Fruit fly (Drosophila melanogaster) whole organism, prepupa: ENCODE measurements around the gene CG42780.

Experiments used
- Blimp-1 ChIP-seq: fragments of 200-800 bp; sonication (Bioruptor generic); optimal IDR thresholded peaks from 3 replicates; lab custom pipeline; 2017; ENCODE audit warnings: missing biosample characterization, missing genetic modification characterization, mild to moderate bottlenecking, moderate library complexity, missing genetic modification reagents
- CG10631 ChIP-seq: fragments of 200-800 bp; sonication (Bioruptor generic); optimal IDR thresholded peaks from 2 replicates; lab custom pipeline; 2016; ENCODE audit warnings: missing biosample characterization, missing genetic modification characterization
- CG10669 ChIP-seq: fragments of 200-800 bp; sonication (Bioruptor generic); optimal IDR thresholded peaks from 3 replicates; lab custom pipeline; 2018; ENCODE audit warnings: missing biosample characterization, mild to moderate bottlenecking, missing genetic modification characterization, moderate library complexity
- CG11294 ChIP-seq: fragments of 200-800 bp; sonication (Bioruptor generic); IDR thresholded peaks from 2 replicates; pipeline ENCODE4 v1.3.6; 2022; ENCODE audit warnings: missing biosample characterization, missing genetic modification characterization
- CG11762 ChIP-seq: fragments of 200-800 bp; sonication (Bioruptor generic); optimal IDR thresholded peaks from 3 replicates; lab custom pipeline; 2016; ENCODE audit warnings: missing biosample characterization, missing genetic modification characterization; ENCODE audit not compliant: insufficient read depth
- CG15336 ChIP-seq: fragments of 200-800 bp; sonication (Bioruptor generic); IDR thresholded peaks from 2 replicates; pipeline ENCODE4 v1.3.6; 2022; ENCODE audit warnings: missing biosample characterization, missing genetic modification characterization
- CG1621 ChIP-seq: fragments of 200-800 bp; sonication (Bioruptor generic); optimal IDR thresholded peaks from 3 replicates; lab custom pipeline; 2018; ENCODE audit warnings: missing biosample characterization, mild to moderate bottlenecking, missing genetic modification characterization
- CG16779 ChIP-seq: fragments of 200-800 bp; sonication (Bioruptor generic); optimal IDR thresholded peaks from 3 replicates; lab custom pipeline; 2017; ENCODE audit warnings: missing biosample characterization, mild to moderate bottlenecking, missing genetic modification characterization
- CG3032 ChIP-seq: fragments of 200-800 bp; optimal IDR thresholded peaks from 2 replicates; lab custom pipeline; 2019; ENCODE audit warnings: missing biosample characterization, mild to moderate bottlenecking, missing genetic modification characterization, moderate library complexity
- CG31627 ChIP-seq: fragments of 200-800 bp; sonication (Bioruptor generic); optimal IDR thresholded peaks from 3 replicates; lab custom pipeline; 2016; ENCODE audit warnings: missing biosample characterization, missing genetic modification characterization
- CG32006 ChIP-seq: fragments of 200-800 bp; sonication (Bioruptor generic); optimal IDR thresholded peaks from 3 replicates; lab custom pipeline; 2017; ENCODE audit warnings: missing biosample characterization, mild to moderate bottlenecking, missing genetic modification characterization
- CG34406 ChIP-seq: fragments of 200-800 bp; sonication (Bioruptor generic); optimal IDR thresholded peaks from 3 replicates; lab custom pipeline; 2016; ENCODE audit warnings: missing biosample characterization, missing genetic modification characterization
- CG4318 ChIP-seq: fragments of 200-800 bp; sonication (Bioruptor generic); optimal IDR thresholded peaks from 3 replicates; lab custom pipeline; 2017; ENCODE audit warnings: missing biosample characterization, mild to moderate bottlenecking, missing genetic modification characterization
- CG6163 ChIP-seq: fragments of 200-800 bp; sonication (Bioruptor generic); IDR thresholded peaks from 3 replicates; pipeline ENCODE4 v1.3.6; 2022; ENCODE audit warnings: missing biosample characterization, missing genetic modification characterization
- CG6276 ChIP-seq: fragments of 200-800 bp; sonication (Bioruptor generic); optimal IDR thresholded peaks from 2 replicates; lab custom pipeline; 2017; ENCODE audit warnings: missing biosample characterization, mild to moderate bottlenecking, missing genetic modification characterization
- CG6792 ChIP-seq: fragments of 200-800 bp; sonication (Bioruptor generic); optimal IDR thresholded peaks from 3 replicates; lab custom pipeline; 2016; ENCODE audit warnings: missing biosample characterization, missing genetic modification characterization
- CG6808 ChIP-seq: fragments of 200-800 bp; sonication (Bioruptor generic); optimal IDR thresholded peaks from 3 replicates; lab custom pipeline; 2017; ENCODE audit warnings: missing biosample characterization, missing genetic modification characterization, mild to moderate bottlenecking, moderate library complexity, missing genetic modification reagents
- CG6854 ChIP-seq: fragments of 200-800 bp; sonication (Bioruptor generic); optimal IDR thresholded peaks from 2 replicates; lab custom pipeline; 2017; ENCODE audit warnings: missing biosample characterization, mild to moderate bottlenecking, missing genetic modification characterization
- CG7368 ChIP-seq: fragments of 200-800 bp; sonication (Bioruptor generic); optimal IDR thresholded peaks from 3 replicates; lab custom pipeline; 2016; ENCODE audit warnings: missing biosample characterization, missing genetic modification characterization
- CG8119 ChIP-seq: fragments of 200-800 bp; sonication (Bioruptor generic); IDR thresholded peaks from 3 replicates; pipeline ENCODE4 v1.3.6; 2022; ENCODE audit warnings: missing biosample characterization, missing genetic modification characterization
- CG8632 ChIP-seq: fragments of 200-800 bp; sonication (Bioruptor generic); optimal IDR thresholded peaks from 3 replicates; lab custom pipeline; 2016; ENCODE audit warnings: missing biosample characterization, missing genetic modification characterization
- Eip78C ChIP-seq: fragments of 200-800 bp; sonication (Bioruptor generic); peaks from one replicate; lab custom pipeline; 2016; ENCODE audit warnings: missing biosample characterization, missing genetic modification characterization
- Eip93F ChIP-seq: fragments of 200-800 bp; sonication (Bioruptor generic); optimal IDR thresholded peaks from 2 replicates; lab custom pipeline; 2016; ENCODE audit warnings: missing biosample characterization, mild to moderate bottlenecking, missing genetic modification characterization
- Ets21C ChIP-seq: fragments of 200-800 bp; sonication (Bioruptor generic); optimal IDR thresholded peaks from 3 replicates; lab custom pipeline; 2016; ENCODE audit warnings: missing biosample characterization, missing genetic modification characterization
- Gug ChIP-seq: fragments of 200-800 bp; sonication (Bioruptor generic); IDR thresholded peaks from 2 replicates; pipeline ENCODE4 v1.3.6; 2022; ENCODE audit warnings: missing biosample characterization, missing genetic modification characterization
- Hr38 ChIP-seq: sonication (Bioruptor generic); optimal IDR thresholded peaks from 2 replicates; lab custom pipeline; 2016; ENCODE audit warnings: missing biosample characterization, missing genetic modification characterization
- Hr39 ChIP-seq: fragments of 200-800 bp; sonication (Bioruptor generic); optimal IDR thresholded peaks from 2 replicates; lab custom pipeline; 2016; ENCODE audit warnings: missing biosample characterization, missing genetic modification characterization
- Hr4 ChIP-seq: fragments of 200-800 bp; sonication (Bioruptor generic); optimal IDR thresholded peaks from 3 replicates; lab custom pipeline; 2016; ENCODE audit warnings: missing biosample characterization, missing genetic modification characterization
- Met ChIP-seq: fragments of 200-800 bp; sonication (Bioruptor generic); optimal IDR thresholded peaks from 3 replicates; lab custom pipeline; 2016; ENCODE audit warnings: missing biosample characterization, missing genetic modification characterization
- Smox ChIP-seq: fragments of 200-800 bp; sonication (Bioruptor generic); optimal IDR thresholded peaks from 3 replicates; lab custom pipeline; 2016; ENCODE audit warnings: missing biosample characterization, missing genetic modification characterization
- Sox102F ChIP-seq: fragments of 200-800 bp; sonication (Bioruptor generic); optimal IDR thresholded peaks from 2 replicates; lab custom pipeline; 2016; ENCODE audit warnings: missing biosample characterization, mild to moderate bottlenecking, missing genetic modification characterization
- achi ChIP-seq: fragments of 200-800 bp; sonication (Bioruptor generic); optimal IDR thresholded peaks from 3 replicates; lab custom pipeline; 2016; ENCODE audit warnings: missing biosample characterization, missing genetic modification characterization
- acj6 ChIP-seq: fragments of 200-800 bp; sonication (Bioruptor generic); optimal IDR thresholded peaks from 3 replicates; lab custom pipeline; 2016; ENCODE audit warnings: missing biosample characterization, missing genetic modification characterization
- cyc ChIP-seq: fragments of 200-800 bp; sonication (Bioruptor generic); optimal IDR thresholded peaks from 3 replicates; lab custom pipeline; 2016; ENCODE audit warnings: missing biosample characterization, missing genetic modification characterization
- dac ChIP-seq: fragments of 200-800 bp; sonication (Bioruptor generic); optimal IDR thresholded peaks from 2 replicates; lab custom pipeline; 2017; ENCODE audit warnings: missing biosample characterization, mild to moderate bottlenecking, missing genetic modification characterization
- dsx ChIP-seq: fragments of 200-800 bp; optimal IDR thresholded peaks from 3 replicates; lab custom pipeline; 2019; ENCODE audit warnings: missing biosample characterization, mild to moderate bottlenecking, missing genetic modification characterization, moderate library complexity; ENCODE audit not compliant: poor library complexity, severe bottlenecking
- eg ChIP-seq: fragments of 200-800 bp; sonication (Bioruptor generic); IDR thresholded peaks from 3 replicates; pipeline ENCODE4 v1.3.6; 2022; ENCODE audit warnings: missing biosample characterization, missing genetic modification characterization
- esn ChIP-seq: fragments of 200-800 bp; sonication (Bioruptor generic); optimal IDR thresholded peaks from 2 replicates; lab custom pipeline; 2016; ENCODE audit warnings: missing biosample characterization, mild to moderate bottlenecking, missing genetic modification characterization, moderate library complexity
- fd59A ChIP-seq: fragments of 200-800 bp; sonication (Bioruptor generic); optimal IDR thresholded peaks from 2 replicates; lab custom pipeline; 2017; ENCODE audit warnings: missing biosample characterization, mild to moderate bottlenecking, missing genetic modification characterization, missing genetic modification reagents
- fkh ChIP-seq: fragments of 200-800 bp; sonication (Bioruptor generic); optimal IDR thresholded peaks from 3 replicates; lab custom pipeline; 2017; ENCODE audit warnings: missing biosample characterization, mild to moderate bottlenecking, missing genetic modification characterization, moderate library complexity
- lz ChIP-seq: fragments of 200-800 bp; sonication (Bioruptor generic); optimal IDR thresholded peaks from 3 replicates; lab custom pipeline; 2016; ENCODE audit warnings: missing biosample characterization, missing genetic modification characterization
- net ChIP-seq: fragments of 200-800 bp; sonication (Bioruptor generic); optimal IDR thresholded peaks from 3 replicates; lab custom pipeline; 2016; ENCODE audit warnings: missing biosample characterization, missing genetic modification characterization
- spab ChIP-seq: fragments of 200-800 bp; sonication (Bioruptor generic); optimal IDR thresholded peaks from 2 replicates; lab custom pipeline; 2017; ENCODE audit warnings: missing biosample characterization, mild to moderate bottlenecking, missing genetic modification characterization, missing genetic modification reagents
- svp ChIP-seq: fragments of 200-800 bp; sonication (Bioruptor generic); peaks from one replicate; lab custom pipeline; 2016; ENCODE audit warnings: missing biosample characterization, missing genetic modification characterization
- topi ChIP-seq: fragments of 200-800 bp; sonication (Bioruptor generic); optimal IDR thresholded peaks from 3 replicates; lab custom pipeline; 2016; ENCODE audit warnings: missing biosample characterization, missing genetic modification characterization
- vri ChIP-seq: fragments of 200-800 bp; sonication (Bioruptor generic); optimal IDR thresholded peaks from 3 replicates; lab custom pipeline; 2016; ENCODE audit warnings: missing biosample characterization, mild to moderate bottlenecking, missing genetic modification characterization

The CG42780 gene

DNA sequence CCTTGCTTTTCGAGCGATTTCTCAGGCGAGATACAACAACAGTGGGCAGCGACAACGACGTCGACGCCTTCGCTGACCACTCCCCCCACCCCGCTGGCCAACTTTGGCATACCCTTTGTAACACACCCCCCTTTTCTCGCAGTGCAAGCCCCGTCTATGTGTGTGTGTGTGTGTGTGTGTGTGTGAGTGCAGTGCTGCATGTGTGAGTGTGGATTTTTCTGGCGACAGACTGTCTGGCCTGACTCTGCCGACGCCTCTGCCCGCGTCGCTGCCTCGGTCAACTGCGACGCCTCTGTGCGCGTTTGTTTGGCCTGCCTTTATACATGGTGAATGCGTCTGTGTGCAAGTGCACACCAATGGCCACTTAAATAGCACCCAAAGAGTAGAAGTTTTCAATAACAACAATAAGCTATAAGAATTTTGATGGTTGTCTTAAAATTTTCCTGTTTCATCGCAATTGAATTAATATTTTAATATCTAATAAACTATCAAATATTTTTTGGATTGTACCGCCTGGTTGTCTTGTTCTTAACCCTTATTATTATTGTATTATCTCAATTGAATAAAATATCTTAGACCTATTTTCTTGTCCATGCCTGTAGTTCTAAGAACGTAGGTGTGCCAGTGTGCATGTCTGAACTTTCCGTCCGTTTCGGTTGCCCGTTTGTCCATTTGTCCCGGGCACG lies 38.0 kb downstream of the CG42780 start (continued):
- TF ChIP-seq fd59A (GFP tag; lab: Kevin White, UChicago) (peak; percentile 86), CG6163 (peak; percentile 90), CG6854 (GFP tag; lab: Kevin White, UChicago) (peak; percentile 92), Smox (GFP tag; lab: Kevin White, UChicago) (peak; percentile 85), fkh (GFP tag; lab: Kevin White, UChicago) (peak; percentile 33), CG11294 (peak; percentile 73), CG34406 (GFP tag; lab: Kevin White, UChicago) (peak; percentile 91), acj6 (peak; percentile 86), Hr4 (peak; percentile 71), Hr38 (GFP tag; lab: Kevin White, UChicago) (no peak), achi (peak; percentile 87), eg (GFP tag; lab: Robert Waterston, UW) (peak; percentile 89), esn (GFP tag; lab: Kevin White, UChicago) (peak; percentile 89), Hr39 (GFP tag; lab: Kevin White, UChicago) (peak; percentile 49), topi (GFP tag; lab: Kevin White, UChicago) (peak; percentile 88), CG10669 (GFP tag; lab: Kevin White, UChicago) (peak; percentile 91), CG6808 (GFP tag; lab: Kevin White, UChicago) (peak; percentile 91), CG8119 (GFP tag; lab: Robert Waterston, UW) (peak; percentile 95), CG3032 (peak; percentile 93)
- TF ChIP-seq, all 60 proteins: peak for 58

- peak; percentile 33 for TF ChIP-seq Eip93F
- TF ChIP-seq Sox102F (GFP tag; lab: Kevin White, UChicago): peak; percentile 83
- TF ChIP-seq Smox (GFP tag; lab: Kevin White, UChicago): peak; percentile 83
- peak; percentile 88 for TF ChIP-seq CG10669 (GFP tag; lab: Kevin White, UChicago)
- peak; percentile 72 for TF ChIP-seq CG11762 (GFP tag; lab: Kevin White, UChicago)
- peak; percentile 75 for TF ChIP-seq CG4318 (GFP tag; lab: Kevin White, UChicago)
- peak; percentile 63 for TF ChIP-seq Blimp-1 (GFP tag; lab: Kevin White, UChicago)
- peak; percentile 83 for TF ChIP-seq esn (GFP tag; lab: Kevin White, UChicago)
- peak; percentile 72 for TF ChIP-seq net (GFP tag; lab: Kevin White, UChicago)
- peak; percentile 90 for TF ChIP-seq dsx (GFP tag; lab: Kevin White, UChicago)
- peak; percentile 83 for TF ChIP-seq Ets21C (GFP tag; lab: Kevin White, UChicago)
- TF ChIP-seq CG8119 (GFP tag; lab: Robert Waterston, UW): peak; percentile 81
- peak; percentile 80 for TF ChIP-seq CG6276 (GFP tag; lab: Kevin White, UChicago)
- TF ChIP-seq Hr39 (GFP tag; lab: Kevin White, UChicago): peak; percentile 90
- TF ChIP-seq CG1621 (tag; lab: Kevin White, UChicago): peak; percentile 85
- TF ChIP-seq cyc (GFP tag; lab: Kevin White, UChicago): peak; percentile 87
- peak; percentile 82 for TF ChIP-seq CG32006 (GFP tag; lab: Kevin White, UChicago)
- peak; percentile 93 for TF ChIP-seq eg (GFP tag; lab: Robert Waterston, UW)
- peak; percentile 71 for TF ChIP-seq spab (GFP tag; lab: Kevin White, UChicago)
- TF ChIP-seq CG6792 (GFP tag; lab: Kevin White, UChicago): peak; percentile 84
- peak; percentile 94 for TF ChIP-seq CG6163
- peak; percentile 64 for TF ChIP-seq vri (GFP tag; lab: Kevin White, UChicago)
- peak; percentile 79 for TF ChIP-seq Hr4
- peak; percentile 83 for TF ChIP-seq CG10631 (GFP tag; lab: Kevin White, UChicago)
- peak; percentile 78 for TF ChIP-seq dac (GFP tag; lab: Kevin White, UChicago)
- TF ChIP-seq svp (GFP tag; lab: Kevin White, UChicago): peak; percentile 90
- peak; percentile 95 for TF ChIP-seq Eip78C (GFP tag; lab: Kevin White, UChicago)
- TF ChIP-seq Met (GFP tag; lab: Kevin White, UChicago): peak; percentile 86
- peak; percentile 76 for TF ChIP-seq CG8632 (GFP tag; lab: Kevin White, UChicago)
- TF ChIP-seq lz (GFP tag; lab: Kevin White, UChicago): peak; percentile 82
- peak; percentile 75 for TF ChIP-seq CG34406 (GFP tag; lab: Kevin White, UChicago)
- peak; percentile 84 for TF ChIP-seq fd59A (GFP tag; lab: Kevin White, UChicago)
- TF ChIP-seq CG16779: peak; percentile 68
- peak; percentile 82 for TF ChIP-seq CG7368 (GFP tag; lab: Kevin White, UChicago)
- TF ChIP-seq CG15336 (GFP tag; lab: Robert Waterston, UW): peak; percentile 90
- peak; percentile 89 for TF ChIP-seq Gug
- peak; percentile 87 for TF ChIP-seq CG31627
Observed at dm6 chrX:7293133-7293873, 38.7 kb downstream of the CG42780 start.
